Worm (Caenorhabditis elegans) whole organism, L1 larva: Measurements from ENCODE around the gene T09B9.5.

Experiments used
- F16B12.6 ChIP-seq: fragments of 150-350 bp; optimal IDR thresholded peaks from 2 replicates; lab custom pipeline; 2014; ENCODE audit warnings: missing biosample characterization, missing genetic modification characterization
- nhr-11 ChIP-seq: fragments of 150-350 bp; optimal IDR thresholded peaks from 2 replicates; lab custom pipeline; 2014; ENCODE audit warnings: missing biosample characterization, missing genetic modification characterization
- nhr-12 ChIP-seq: sonication (generic microtip); optimal IDR thresholded peaks from 2 replicates; lab custom pipeline; 2017; ENCODE audit warnings: missing biosample characterization, missing genetic modification characterization
- pqm-1 ChIP-seq: sonication (generic microtip); optimal IDR thresholded peaks from 3 replicates; lab custom pipeline; 2017; ENCODE audit warnings: missing biosample characterization, missing genetic modification characterization
- tbx-2 ChIP-seq: sonication (generic microtip); optimal IDR thresholded peaks from 2 replicates; lab custom pipeline; 2016; ENCODE audit warnings: missing genetic modification characterization, missing compliant biosample characterization

- TF ChIP-seq pqm-1 (tag; lab: Kevin White, UChicago) (no peak), nhr-12 (tag; lab: Kevin White, UChicago) (no peak), F16B12.6 (tag; lab: Kevin White, UChicago) (no peak), tbx-2 (no peak), nhr-11 (tag; lab: Kevin White, UChicago) (no peak)
Observed at ce11 chrX:9798530-9798929, 20.9 kb downstream of the T09B9.5 start, which contains the start of gene F36G3.3.
